Fruit fly (Drosophila melanogaster) whole organism, prepupa: ENCODE data around the gene CG1998.

Source experiments
- Blimp-1 ChIP-seq: fragments of 200-800 bp; sonication (Bioruptor generic); optimal IDR thresholded peaks from 3 replicates; lab custom pipeline; 2017; ENCODE audit warnings: missing biosample characterization, missing genetic modification characterization, mild to moderate bottlenecking, moderate library complexity, missing genetic modification reagents
- CG1621 ChIP-seq: fragments of 200-800 bp; sonication (Bioruptor generic); optimal IDR thresholded peaks from 3 replicates; lab custom pipeline; 2018; ENCODE audit warnings: missing biosample characterization, mild to moderate bottlenecking, missing genetic modification characterization
- CG6276 ChIP-seq: fragments of 200-800 bp; sonication (Bioruptor generic); optimal IDR thresholded peaks from 2 replicates; lab custom pipeline; 2017; ENCODE audit warnings: missing biosample characterization, mild to moderate bottlenecking, missing genetic modification characterization
- Gug ChIP-seq: fragments of 200-800 bp; sonication (Bioruptor generic); IDR thresholded peaks from 2 replicates; pipeline ENCODE4 v1.3.6; 2022; ENCODE audit warnings: missing biosample characterization, missing genetic modification characterization
- Sox102F ChIP-seq: fragments of 200-800 bp; sonication (Bioruptor generic); optimal IDR thresholded peaks from 2 replicates; lab custom pipeline; 2016; ENCODE audit warnings: missing biosample characterization, mild to moderate bottlenecking, missing genetic modification characterization

DNA sequence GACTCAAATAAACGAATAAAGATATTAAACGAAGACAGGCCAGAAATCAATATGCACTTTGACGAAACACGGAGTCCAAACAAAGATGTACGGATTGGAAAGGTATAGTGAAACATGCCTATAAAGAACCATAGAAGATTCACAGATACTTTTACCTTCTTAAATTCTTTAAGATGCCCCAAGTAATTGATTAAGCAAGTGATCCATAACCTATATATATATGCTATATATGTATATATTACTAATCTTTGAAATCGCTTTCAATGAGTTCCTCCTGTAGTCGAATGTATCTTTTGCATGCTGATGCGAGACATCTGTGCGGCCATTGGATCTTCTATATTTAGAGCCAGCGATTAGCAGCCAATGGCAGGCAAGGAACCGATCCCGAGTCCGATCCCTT, 44.7 kb downstream of the CG1998 start, which contains the start of gene dmrt11E:
- TF ChIP-seq Gug (GFP tag; lab: Robert Waterston, UW) (peak; percentile 41; the same call in 1 of the 2 replicates), CG1621 (peak; percentile 24), CG6276 (no peak), Blimp-1 (no peak), Sox102F (GFP tag; lab: Kevin White, UChicago) (no peak)
